Fruit fly (Drosophila melanogaster): ENCODE measurements around the gene Oli.

The Oli gene

dm6 chr2L:17560125-17561019 is 28.6 kb upstream of the Oli start:
- no peak for TF ChIP-seq CG12768 (GFP tag; optimal IDR thresholded peaks at IDR 0.05)
- TF ChIP-seq CG1620 (GFP tag; optimal IDR thresholded peaks at IDR 0.05) = no peak
- peak; percentile 9 for TF ChIP-seq pad (GFP tag; optimal IDR thresholded peaks at IDR 0.05)
- no peak for TF ChIP-seq bab1 (GFP tag; optimal IDR thresholded peaks at IDR 0.05)

- no peak for TF ChIP-seq ovo (GFP tag; optimal IDR thresholded peaks at IDR 0.05)
- no peak for TF ChIP-seq cnc (optimal IDR thresholded peaks at IDR 0.05)
- TF ChIP-seq toe (GFP tag; optimal IDR thresholded peaks at IDR 0.05) = no peak
- TF ChIP-seq cic (GFP tag; optimal IDR thresholded peaks at IDR 0.05) = no peak
- TF ChIP-seq CG7045 (GFP tag; optimal IDR thresholded peaks at IDR 0.05) = no peak
Measured at dm6 chr2L:17561914-17562313, 27.1 kb upstream of the Oli start.

dm6 chr2L:17564682-17565081 is 24.3 kb upstream of the Oli start:
- TF ChIP-seq toe (GFP tag; optimal IDR thresholded peaks at IDR 0.05) (no peak), CG7101 (tag; optimal IDR thresholded peaks at IDR 0.05) (no peak), kay (GFP tag; ENCODE audit: borderline replicate concordance) (no peak)

dm6 chr2L:17565734-17566133 is 23.2 kb upstream of the Oli start:
- TF ChIP-seq CG7045 (GFP tag; optimal IDR thresholded peaks at IDR 0.05) (no peak), CG7101 (tag; optimal IDR thresholded peaks at IDR 0.05) (no peak), Mnt (GFP tag; optimal IDR thresholded peaks at IDR 0.05) (no peak), toe (GFP tag; optimal IDR thresholded peaks at IDR 0.05) (no peak), tj (GFP tag; optimal IDR thresholded peaks at IDR 0.05) (no peak), CG1620 (GFP tag; optimal IDR thresholded peaks at IDR 0.05) (no peak), cic (GFP tag; optimal IDR thresholded peaks at IDR 0.05) (no peak), CG33017 (tag; optimal IDR thresholded peaks at IDR 0.05) (no peak), Clk (GFP tag; optimal IDR thresholded peaks at IDR 0.05) (no peak), CG12768 (GFP tag; optimal IDR thresholded peaks at IDR 0.05) (no peak), CG11617 (GFP tag; optimal IDR thresholded peaks at IDR 0.05) (no peak), ovo (GFP tag; optimal IDR thresholded peaks at IDR 0.05) (no peak), kay (GFP tag; ENCODE audit: borderline replicate concordance) (no peak), Hr96 (GFP tag; optimal IDR thresholded peaks at IDR 0.05) (no peak)

- TF ChIP-seq CG7045 (GFP tag; optimal IDR thresholded peaks at IDR 0.05) (peak; percentile 20), Mnt (GFP tag; optimal IDR thresholded peaks at IDR 0.05) (no peak)
Measured at dm6 chr2L:17573063-17573462, 15.9 kb upstream of the Oli start.

- TF ChIP-seq CG1620 (GFP tag; optimal IDR thresholded peaks at IDR 0.05) (no peak), pad (GFP tag; optimal IDR thresholded peaks at IDR 0.05) (peak; percentile 84), kay (GFP tag; ENCODE audit: borderline replicate concordance) (no peak), tj (GFP tag; optimal IDR thresholded peaks at IDR 0.05) (no peak), Hr96 (GFP tag; optimal IDR thresholded peaks at IDR 0.05) (no peak), cic (GFP tag; optimal IDR thresholded peaks at IDR 0.05) (peak; percentile 1), CG5204 (GFP tag; optimal IDR thresholded peaks at IDR 0.05) (no peak)
Measured at dm6 chr2L:17574337-17574912, 14.6 kb upstream of the Oli start.

- TF ChIP-seq CG12768 (GFP tag; optimal IDR thresholded peaks at IDR 0.05) (no peak), pad (GFP tag; optimal IDR thresholded peaks at IDR 0.05) (no peak), kay (GFP tag; ENCODE audit: borderline replicate concordance) (no peak), bab1 (GFP tag; optimal IDR thresholded peaks at IDR 0.05) (no peak), Crg-1 (GFP tag; optimal IDR thresholded peaks at IDR 0.05) (no peak), cic (GFP tag; optimal IDR thresholded peaks at IDR 0.05) (no peak), CG5204 (GFP tag; optimal IDR thresholded peaks at IDR 0.05) (no peak), cnc (optimal IDR thresholded peaks at IDR 0.05) (no peak), Mnt (GFP tag; optimal IDR thresholded peaks at IDR 0.05) (no peak), Hr96 (GFP tag; optimal IDR thresholded peaks at IDR 0.05) (no peak), CG7045 (GFP tag; optimal IDR thresholded peaks at IDR 0.05) (no peak), CG14711 (tag; optimal IDR thresholded peaks at IDR 0.05) (no peak), CG7101 (tag; optimal IDR thresholded peaks at IDR 0.05) (no peak), tj (GFP tag; optimal IDR thresholded peaks at IDR 0.05) (no peak), Clk (GFP tag; optimal IDR thresholded peaks at IDR 0.05) (no peak), CG11617 (GFP tag; optimal IDR thresholded peaks at IDR 0.05) (no peak), ovo (GFP tag; optimal IDR thresholded peaks at IDR 0.05) (no peak), CG33017 (tag; optimal IDR thresholded peaks at IDR 0.05) (no peak), toe (GFP tag; optimal IDR thresholded peaks at IDR 0.05) (no peak), CG1620 (GFP tag; optimal IDR thresholded peaks at IDR 0.05) (no peak)
Measured at dm6 chr2L:17582994-17583393, 6.0 kb upstream of the Oli start.
